Fruit fly (Drosophila melanogaster) Kc167 (cell line): ENCODE results near the gene CG5024.

Experiments
- Sin3A ChIP-seq: fragments of >200 bp; optimal IDR thresholded peaks from 2 replicates; lab custom pipeline; 2018; ENCODE audit warnings: missing external identifiers
- ttk ChIP-seq: sonication (Bioruptor generic); optimal IDR thresholded peaks from 2 replicates; lab custom pipeline; 2017; ENCODE audit warnings: missing external identifiers

dm6 chr3R:25775269-25775668, 35.6 kb upstream of the CG5024 start, which contains the start of the genes CG17197 and CG17198:
- TF ChIP-seq ttk, result no peak
- TF ChIP-seq Sin3A (lab: Kevin White, UChicago), result no peak
